Worm (Caenorhabditis elegans) whole organism, L2 larva: Measurements from ENCODE around the gene C18D4.4.

Source experiments
- ama-1 ChIP-seq: fragments of 150-350 bp; optimal IDR thresholded peaks from 2 replicates; lab custom pipeline; 2018; ENCODE audit warnings: inconsistent platforms
- ceh-82 ChIP-seq: fragments of 150-350 bp; optimal IDR thresholded peaks from 2 replicates; lab custom pipeline; 2014; ENCODE audit warnings: missing biosample characterization, missing genetic modification characterization
- egl-27 ChIP-seq: sonication (generic microtip); optimal IDR thresholded peaks from 3 replicates; lab custom pipeline; 2017; ENCODE audit warnings: missing biosample characterization, missing genetic modification reagents, missing genetic modification characterization
- elt-1 ChIP-seq: fragments of 150-350 bp; optimal IDR thresholded peaks from 2 replicates; lab custom pipeline; 2014; ENCODE audit warnings: missing biosample characterization, missing genetic modification characterization
- mab-5 ChIP-seq: fragments of 150-350 bp; optimal IDR thresholded peaks from 2 replicates; lab custom pipeline; 2014; ENCODE audit warnings: missing biosample characterization, missing genetic modification characterization
- nhr-11 ChIP-seq: fragments of 150-350 bp; optimal IDR thresholded peaks from 2 replicates; lab custom pipeline; 2014; ENCODE audit warnings: missing biosample characterization, missing genetic modification characterization
- nhr-12 ChIP-seq: fragments of 150-350 bp; optimal IDR thresholded peaks from 2 replicates; lab custom pipeline; 2014; ENCODE audit warnings: missing biosample characterization, missing genetic modification characterization
- nhr-77 ChIP-seq: fragments of 150-350 bp; optimal IDR thresholded peaks from 2 replicates; lab custom pipeline; 2014; ENCODE audit warnings: missing biosample characterization, missing genetic modification characterization
- peb-1 ChIP-seq: fragments of 150-350 bp; optimal IDR thresholded peaks from 2 replicates; lab custom pipeline; 2014; ENCODE audit warnings: missing biosample characterization, missing genetic modification characterization
- skn-1 ChIP-seq: sonication (generic microtip); optimal IDR thresholded peaks from 2 replicates; lab custom pipeline; 2017; ENCODE audit warnings: missing biosample characterization, missing genetic modification characterization
- unc-39 ChIP-seq: fragments of 150-350 bp; optimal IDR thresholded peaks from 2 replicates; lab custom pipeline; 2014; ENCODE audit warnings: missing biosample characterization, missing genetic modification characterization
- ztf-11 ChIP-seq: sonication (generic microtip); optimal IDR thresholded peaks from 2 replicates; lab custom pipeline; 2017; ENCODE audit warnings: missing biosample characterization, missing genetic modification characterization

ce11 chrV:17527729-17528128 lies 3.6 kb downstream of the C18D4.4 start, which contains the start of gene srz-90:
- TF ChIP-seq skn-1 (tag; lab: Kevin White, UChicago) = no peak
- TF ChIP-seq egl-27 (tag; lab: Kevin White, UChicago) = no peak
- no peak for TF ChIP-seq ztf-11
- no peak for TF ChIP-seq unc-39 (tag; lab: Kevin White, UChicago)
- no peak for TF ChIP-seq ceh-82 (tag; lab: Kevin White, UChicago)
- no peak for TF ChIP-seq elt-1
- TF ChIP-seq peb-1 (tag; lab: Kevin White, UChicago) = no peak
- no peak for TF ChIP-seq mab-5
- TF ChIP-seq nhr-11 = no peak
- TF ChIP-seq nhr-77 = no peak
- TF ChIP-seq ama-1 (lab: Kevin White, UChicago) = no peak
- no peak for TF ChIP-seq nhr-12 (tag; lab: Kevin White, UChicago)
